Fruit fly (Drosophila melanogaster): ENCODE measurements around the gene SA2.

SA2 gene

DNA sequence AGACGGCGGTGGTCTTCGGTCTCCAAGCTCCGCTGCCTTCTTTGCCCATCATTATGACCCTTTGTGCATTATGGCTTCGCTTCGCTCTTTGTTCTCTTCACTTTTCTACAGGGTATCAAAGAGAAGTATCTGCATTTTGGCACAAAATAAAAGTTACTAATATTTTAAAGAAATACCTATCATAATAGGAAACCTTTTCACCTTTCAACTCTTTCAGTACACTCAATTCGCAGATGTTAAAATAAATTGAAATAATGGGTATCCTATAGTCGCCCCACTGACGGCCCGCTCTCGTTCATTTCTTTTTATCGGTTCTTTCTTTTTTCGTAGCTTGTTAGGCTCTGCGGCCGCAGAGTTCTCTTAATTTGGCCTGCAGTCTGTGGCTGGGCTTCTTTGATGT is 5.2 kb upstream of the SA2 start:
- TF ChIP-seq bab1 (GFP tag; optimal IDR thresholded peaks at IDR 0.05) (peak; percentile 8), CG1620 (GFP tag; optimal IDR thresholded peaks at IDR 0.05) (no peak)

DNA sequence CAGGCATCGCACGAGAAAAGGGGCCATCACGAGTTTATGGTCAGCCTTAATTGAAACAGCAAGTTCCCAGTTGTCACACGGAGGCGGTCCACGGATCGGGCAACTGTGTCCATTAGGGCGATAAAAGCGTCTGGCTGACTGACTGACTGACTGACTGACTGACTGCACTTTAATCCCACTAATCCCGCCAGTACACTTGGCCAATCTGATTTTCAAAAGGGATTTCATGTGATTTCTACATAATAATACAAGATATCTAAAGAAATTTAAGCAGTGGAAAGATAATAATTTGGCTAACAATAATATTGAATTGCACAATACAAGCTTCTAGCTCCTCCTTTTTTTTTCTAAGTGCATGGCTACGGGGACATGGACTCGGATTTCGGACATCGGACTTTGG is 4.6 kb upstream of the SA2 start:
- no peak for TF ChIP-seq CG12768 (GFP tag; optimal IDR thresholded peaks at IDR 0.05)
- no peak for TF ChIP-seq bab1 (GFP tag; optimal IDR thresholded peaks at IDR 0.05)
- no peak for TF ChIP-seq Mnt (GFP tag; optimal IDR thresholded peaks at IDR 0.05)
- TF ChIP-seq pad (GFP tag; optimal IDR thresholded peaks at IDR 0.05) = no peak
- TF ChIP-seq cic (GFP tag; optimal IDR thresholded peaks at IDR 0.05) = no peak
- no peak for TF ChIP-seq Crg-1 (GFP tag; optimal IDR thresholded peaks at IDR 0.05)
- TF ChIP-seq CG14711 (tag; optimal IDR thresholded peaks at IDR 0.05) = no peak
- no peak for TF ChIP-seq Clk (GFP tag; optimal IDR thresholded peaks at IDR 0.05)
- TF ChIP-seq toe (GFP tag; optimal IDR thresholded peaks at IDR 0.05) = no peak
- TF ChIP-seq cnc (optimal IDR thresholded peaks at IDR 0.05) = no peak
- TF ChIP-seq ovo (GFP tag; optimal IDR thresholded peaks at IDR 0.05) = no peak
- TF ChIP-seq kay (GFP tag; ENCODE audit: borderline replicate concordance) = no peak
- TF ChIP-seq Hr96 (GFP tag; optimal IDR thresholded peaks at IDR 0.05) = no peak
- TF ChIP-seq CG5204 (GFP tag; optimal IDR thresholded peaks at IDR 0.05) = no peak
- no peak for TF ChIP-seq CG11617 (GFP tag; optimal IDR thresholded peaks at IDR 0.05)
- TF ChIP-seq CG33017 (tag; optimal IDR thresholded peaks at IDR 0.05) = no peak
- no peak for TF ChIP-seq tj (GFP tag; optimal IDR thresholded peaks at IDR 0.05)
- no peak for TF ChIP-seq CG1620 (GFP tag; optimal IDR thresholded peaks at IDR 0.05)

DNA sequence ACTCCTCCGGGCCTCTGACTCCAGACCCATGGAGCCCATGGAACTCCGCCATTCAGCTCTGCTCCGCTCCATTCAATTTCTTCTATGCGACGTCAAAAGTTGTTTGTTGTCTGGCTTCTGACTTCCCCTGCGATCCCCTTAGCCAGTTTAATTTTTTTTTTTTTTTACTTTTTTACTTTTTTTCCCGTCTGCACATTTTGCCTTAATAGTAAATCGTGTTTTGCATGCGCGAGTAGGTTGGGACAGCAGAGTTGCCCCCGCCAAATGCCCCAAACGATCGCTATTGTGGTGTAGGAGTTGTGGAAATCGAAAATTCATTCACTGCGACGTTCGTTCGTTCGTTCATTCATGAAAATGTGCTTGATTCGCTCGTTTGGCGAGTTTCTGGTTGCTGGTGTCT is 3.3 kb upstream of the SA2 start:
- TF ChIP-seq cic (GFP tag; optimal IDR thresholded peaks at IDR 0.05) = no peak
- TF ChIP-seq tj (GFP tag; optimal IDR thresholded peaks at IDR 0.05) = peak; percentile 4
- TF ChIP-seq toe (GFP tag; optimal IDR thresholded peaks at IDR 0.05) = no peak
- no peak for TF ChIP-seq CG12768 (GFP tag; optimal IDR thresholded peaks at IDR 0.05)
- TF ChIP-seq bab1 (GFP tag; optimal IDR thresholded peaks at IDR 0.05) = no peak
- no peak for TF ChIP-seq kay (GFP tag; ENCODE audit: borderline replicate concordance)
- no peak for TF ChIP-seq CG33017 (tag; optimal IDR thresholded peaks at IDR 0.05)

DNA sequence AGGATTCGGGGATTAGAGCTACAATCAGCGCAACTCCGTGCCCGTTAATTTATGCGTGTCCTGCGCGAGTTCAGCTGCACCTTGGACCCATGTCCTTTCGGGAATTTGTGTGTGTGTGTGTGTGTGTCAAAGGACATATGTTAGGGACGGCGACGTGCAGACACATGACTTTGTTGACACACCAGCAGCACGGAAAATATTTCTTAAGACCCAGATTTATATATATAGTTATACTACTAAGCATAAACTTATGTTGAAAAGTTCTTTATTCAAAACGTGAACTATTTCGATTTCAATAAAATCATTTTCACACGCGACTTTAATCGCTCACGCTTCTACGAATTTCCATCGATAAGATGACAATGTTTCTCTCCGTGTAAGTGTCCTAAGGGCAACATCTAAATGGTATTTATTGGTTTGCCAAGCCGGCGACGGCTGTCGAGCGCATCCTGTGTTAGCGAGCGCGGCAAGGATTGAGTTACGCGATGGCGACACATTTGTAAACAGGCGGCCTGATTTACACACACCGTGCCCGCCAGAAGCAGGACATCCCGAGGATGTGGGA is 6.1 kb downstream of the SA2 start:
- TF ChIP-seq tj (GFP tag; optimal IDR thresholded peaks at IDR 0.05) (no peak), kay (GFP tag; ENCODE audit: borderline replicate concordance) (no peak), CG12768 (GFP tag; optimal IDR thresholded peaks at IDR 0.05) (no peak), CG33017 (tag; optimal IDR thresholded peaks at IDR 0.05) (no peak), Mnt (GFP tag; optimal IDR thresholded peaks at IDR 0.05) (no peak), Crg-1 (GFP tag; optimal IDR thresholded peaks at IDR 0.05) (no peak), CG1620 (GFP tag; optimal IDR thresholded peaks at IDR 0.05) (no peak), bab1 (GFP tag; optimal IDR thresholded peaks at IDR 0.05) (no peak), CG11617 (GFP tag; optimal IDR thresholded peaks at IDR 0.05) (no peak), Clk (GFP tag; optimal IDR thresholded peaks at IDR 0.05) (no peak), CG14711 (tag; optimal IDR thresholded peaks at IDR 0.05) (no peak), cnc (optimal IDR thresholded peaks at IDR 0.05) (no peak), toe (GFP tag; optimal IDR thresholded peaks at IDR 0.05) (no peak), ovo (GFP tag; optimal IDR thresholded peaks at IDR 0.05) (no peak), CG7045 (GFP tag; optimal IDR thresholded peaks at IDR 0.05) (no peak), CG5204 (GFP tag; optimal IDR thresholded peaks at IDR 0.05) (no peak), pad (GFP tag; optimal IDR thresholded peaks at IDR 0.05) (no peak), CG7101 (tag; optimal IDR thresholded peaks at IDR 0.05) (no peak), cic (GFP tag; optimal IDR thresholded peaks at IDR 0.05) (no peak), Hr96 (GFP tag; optimal IDR thresholded peaks at IDR 0.05) (no peak)

DNA sequence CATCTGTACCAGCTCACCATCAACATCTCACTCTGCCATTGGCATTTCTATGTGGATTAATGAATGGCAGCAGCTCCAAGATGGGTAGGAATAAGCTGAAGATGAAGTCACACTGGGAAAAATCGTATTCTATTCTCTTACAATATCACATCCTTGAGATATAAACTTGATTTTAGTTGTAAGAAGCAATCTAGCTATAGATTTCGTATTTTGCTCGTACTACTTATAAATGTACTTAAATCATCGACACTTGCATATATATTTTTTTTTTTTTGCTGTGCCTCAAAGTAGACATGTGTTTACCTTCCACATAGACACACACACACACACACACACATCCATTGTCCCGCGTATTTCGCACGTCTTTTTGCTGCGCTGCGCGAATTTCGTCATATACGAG is 13.2 kb downstream of the SA2 start:
- no peak for TF ChIP-seq CG33017 (tag; optimal IDR thresholded peaks at IDR 0.05)
- TF ChIP-seq CG11617 (GFP tag; optimal IDR thresholded peaks at IDR 0.05) = no peak
- TF ChIP-seq Hr96 (GFP tag; optimal IDR thresholded peaks at IDR 0.05) = no peak
- no peak for TF ChIP-seq CG1620 (GFP tag; optimal IDR thresholded peaks at IDR 0.05)
- TF ChIP-seq bab1 (GFP tag; optimal IDR thresholded peaks at IDR 0.05) = no peak
- no peak for TF ChIP-seq CG14711 (tag; optimal IDR thresholded peaks at IDR 0.05)
- no peak for TF ChIP-seq pad (GFP tag; optimal IDR thresholded peaks at IDR 0.05)
- TF ChIP-seq tj (GFP tag; optimal IDR thresholded peaks at IDR 0.05) = no peak
- no peak for TF ChIP-seq ovo (GFP tag; optimal IDR thresholded peaks at IDR 0.05)
- TF ChIP-seq Crg-1 (GFP tag; optimal IDR thresholded peaks at IDR 0.05) = no peak
- TF ChIP-seq toe (GFP tag; optimal IDR thresholded peaks at IDR 0.05) = no peak
- no peak for TF ChIP-seq Clk (GFP tag; optimal IDR thresholded peaks at IDR 0.05)
- no peak for TF ChIP-seq cic (GFP tag; optimal IDR thresholded peaks at IDR 0.05)
- TF ChIP-seq CG7045 (GFP tag; optimal IDR thresholded peaks at IDR 0.05) = no peak

DNA sequence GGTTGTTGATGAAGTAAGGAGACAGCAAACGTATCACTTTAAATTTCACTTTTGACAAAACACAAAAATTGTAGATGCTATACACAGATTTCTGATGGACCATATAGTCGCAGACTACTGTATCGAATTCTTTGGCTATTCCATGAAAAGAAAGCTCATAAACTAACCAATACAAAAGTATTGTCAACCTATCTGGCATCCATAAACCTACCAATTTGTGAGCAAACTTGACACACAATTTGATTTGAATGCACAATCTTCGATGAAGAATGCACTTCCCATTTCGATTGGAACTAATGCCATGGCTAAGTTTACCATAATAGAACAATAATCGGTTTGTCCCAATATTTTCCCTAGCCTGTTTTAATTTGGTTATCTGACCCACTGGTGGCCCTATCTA is 14.3 kb downstream of the SA2 start, which contains the start of gene CG9173:
CG9173 (minus strand) TSS at position 101 of the 400 bp plus-strand sequence.
- TF ChIP-seq CG1620 (GFP tag; optimal IDR thresholded peaks at IDR 0.05) = no peak
- no peak for TF ChIP-seq ovo (GFP tag; optimal IDR thresholded peaks at IDR 0.05)
- TF ChIP-seq Mnt (GFP tag; optimal IDR thresholded peaks at IDR 0.05) = no peak
- TF ChIP-seq tj (GFP tag; optimal IDR thresholded peaks at IDR 0.05) = no peak
- TF ChIP-seq bab1 (GFP tag; optimal IDR thresholded peaks at IDR 0.05) = no peak
- no peak for TF ChIP-seq CG5204 (GFP tag; optimal IDR thresholded peaks at IDR 0.05)
- TF ChIP-seq pad (GFP tag; optimal IDR thresholded peaks at IDR 0.05) = no peak
- TF ChIP-seq cnc (optimal IDR thresholded peaks at IDR 0.05) = no peak
- no peak for TF ChIP-seq CG14711 (tag; optimal IDR thresholded peaks at IDR 0.05)
- TF ChIP-seq Clk (GFP tag; optimal IDR thresholded peaks at IDR 0.05) = no peak
- TF ChIP-seq toe (GFP tag; optimal IDR thresholded peaks at IDR 0.05) = no peak
- no peak for TF ChIP-seq CG7045 (GFP tag; optimal IDR thresholded peaks at IDR 0.05)

DNA sequence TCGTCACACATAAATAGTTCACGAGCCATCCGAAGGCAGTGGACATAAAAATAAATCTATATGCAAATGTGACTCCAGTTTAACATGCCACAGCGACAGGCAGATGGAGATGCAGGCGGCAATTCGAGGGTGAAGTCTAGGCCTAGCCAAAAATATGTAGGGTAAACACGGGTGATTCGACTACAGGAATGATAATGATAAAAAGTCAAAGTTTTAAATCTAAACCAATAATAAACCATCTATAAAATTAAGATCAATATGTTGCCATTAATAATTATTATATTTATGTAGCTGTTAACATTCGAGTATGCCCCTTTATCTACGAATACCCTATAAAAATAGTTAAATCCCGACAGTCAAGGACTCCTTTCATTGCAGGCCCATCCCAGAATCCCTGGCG is 16.7 kb downstream of the SA2 start:
- no peak for TF ChIP-seq cnc (optimal IDR thresholded peaks at IDR 0.05)
- no peak for TF ChIP-seq CG33017 (tag; optimal IDR thresholded peaks at IDR 0.05)
- TF ChIP-seq CG7045 (GFP tag; optimal IDR thresholded peaks at IDR 0.05) = no peak
- no peak for TF ChIP-seq CG7101 (tag; optimal IDR thresholded peaks at IDR 0.05)
- no peak for TF ChIP-seq bab1 (GFP tag; optimal IDR thresholded peaks at IDR 0.05)
- no peak for TF ChIP-seq Crg-1 (GFP tag; optimal IDR thresholded peaks at IDR 0.05)
- TF ChIP-seq toe (GFP tag; optimal IDR thresholded peaks at IDR 0.05) = no peak
- TF ChIP-seq tj (GFP tag; optimal IDR thresholded peaks at IDR 0.05) = no peak
- TF ChIP-seq Hr96 (GFP tag; optimal IDR thresholded peaks at IDR 0.05) = no peak
- no peak for TF ChIP-seq cic (GFP tag; optimal IDR thresholded peaks at IDR 0.05)
- TF ChIP-seq Mnt (GFP tag; optimal IDR thresholded peaks at IDR 0.05) = no peak
- TF ChIP-seq kay (GFP tag; ENCODE audit: borderline replicate concordance) = no peak
- no peak for TF ChIP-seq Clk (GFP tag; optimal IDR thresholded peaks at IDR 0.05)
- no peak for TF ChIP-seq pad (GFP tag; optimal IDR thresholded peaks at IDR 0.05)
- TF ChIP-seq ovo (GFP tag; optimal IDR thresholded peaks at IDR 0.05) = no peak
- TF ChIP-seq CG12768 (GFP tag; optimal IDR thresholded peaks at IDR 0.05) = no peak
- TF ChIP-seq CG1620 (GFP tag; optimal IDR thresholded peaks at IDR 0.05) = no peak
- TF ChIP-seq CG14711 (tag; optimal IDR thresholded peaks at IDR 0.05) = no peak
- no peak for TF ChIP-seq CG5204 (GFP tag; optimal IDR thresholded peaks at IDR 0.05)
